Fruit fly (Drosophila melanogaster): ENCODE data around the gene CG32095.

dm6 chr3L:11822446-11823334, 2.8 kb downstream of the CG32095 start, which contains the start of gene RpL10Ab:
- TF ChIP-seq Snoo (tag; optimal IDR thresholded peaks at IDR 0.05), result peak; percentile 65
- peak; percentile 21; the same call in 1 of the 2 replicates for TF ChIP-seq CG10348 (GFP tag; IDR thresholded peaks at IDR 0.05)
- no peak; the same call in 1 of the 2 replicates for TF ChIP-seq CG12605 (GFP tag; IDR thresholded peaks at IDR 0.05)
- no peak for TF ChIP-seq EcR (GFP tag; optimal IDR thresholded peaks at IDR 0.05)
- no peak for TF ChIP-seq rn (GFP tag; IDR thresholded peaks at IDR 0.05)
- TF ChIP-seq CG4496 (GFP tag; IDR thresholded peaks at IDR 0.05), result peak; percentile 69; the same call in 2 of the 3 replicates
- no peak for TF ChIP-seq CG8301 (tag; optimal IDR thresholded peaks at IDR 0.05)
- peak; percentile 38 for TF ChIP-seq CG15710 (tag; optimal IDR thresholded peaks at IDR 0.05)
- TF ChIP-seq CG17806 (tag; optimal IDR thresholded peaks at IDR 0.05), result no peak
